Fruit fly (Drosophila melanogaster) whole organism, prepupa: ENCODE data around the gene CG31999.

Experiments
- CG11294 ChIP-seq: fragments of 200-800 bp; sonication (Bioruptor generic); IDR thresholded peaks from 2 replicates; pipeline ENCODE4 v1.3.6; 2022; ENCODE audit warnings: missing biosample characterization, missing genetic modification characterization
- CG6163 ChIP-seq: fragments of 200-800 bp; sonication (Bioruptor generic); IDR thresholded peaks from 3 replicates; pipeline ENCODE4 v1.3.6; 2022; ENCODE audit warnings: missing biosample characterization, missing genetic modification characterization
- Gug ChIP-seq: fragments of 200-800 bp; sonication (Bioruptor generic); IDR thresholded peaks from 2 replicates; pipeline ENCODE4 v1.3.6; 2022; ENCODE audit warnings: missing biosample characterization, missing genetic modification characterization

- TF ChIP-seq CG6163, result no peak
- TF ChIP-seq CG11294 (GFP tag; lab: Robert Waterston, UW), result no peak
- no peak for TF ChIP-seq Gug (GFP tag; lab: Robert Waterston, UW)
Observed at dm6 chr4:276325-276724, 48.8 kb upstream of the CG31999 start, which contains the start of gene NfI.
